Worm (Caenorhabditis elegans): ENCODE measurements around the gene F57H12.6.

DNA sequence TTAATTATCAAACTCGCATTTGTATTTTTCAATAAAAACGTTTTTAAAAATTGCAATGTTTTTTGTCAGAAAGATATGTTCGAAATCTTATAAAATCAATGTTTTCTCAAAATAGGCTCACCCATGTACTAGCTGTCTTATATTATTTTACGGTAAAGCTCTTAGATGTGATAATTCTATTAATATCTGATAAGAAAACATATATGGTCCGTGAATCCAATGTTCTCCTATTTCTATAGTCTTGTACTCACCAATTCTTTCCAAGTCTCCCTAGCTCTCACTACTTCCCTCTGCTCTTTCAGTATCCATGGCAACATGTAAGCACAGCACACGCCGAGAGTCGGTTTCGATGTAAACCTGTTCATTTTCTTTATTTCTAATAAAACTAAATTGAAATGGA is 42.4 kb downstream of the F57H12.6 start, which contains the start of gene bbs-2:
- TF ChIP-seq skn-1 (tag; optimal IDR thresholded peaks at IDR 0.05) (no peak), nhr-41 (GFP tag; IDR thresholded peaks at IDR 0.05) (no peak), zip-11 (GFP tag; IDR thresholded peaks at IDR 0.05) (no peak), lsy-2 (tag; optimal IDR thresholded peaks at IDR 0.05) (no peak), unc-130 (GFP tag; optimal IDR thresholded peaks at IDR 0.05) (no peak), daf-8 (GFP tag; IDR thresholded peaks at IDR 0.05) (no peak), nhr-48 (tag; optimal IDR thresholded peaks at IDR 0.05) (no peak), jun-1 (tag; optimal IDR thresholded peaks at IDR 0.05) (no peak), nhr-11 (tag; optimal IDR thresholded peaks at IDR 0.05) (no peak), Y105C5A.15 (GFP tag; IDR thresholded peaks at IDR 0.05) (no peak), php-3 (GFP tag; IDR thresholded peaks at IDR 0.05) (no peak), unc-62 (GFP tag; optimal IDR thresholded peaks at IDR 0.05 in 1 of 2) (no peak), unc-62 (tag; optimal IDR thresholded peaks at IDR 0.05) (no peak), zfp-2 (tag; optimal IDR thresholded peaks at IDR 0.05) (no peak)
